Worm (Caenorhabditis elegans) whole organism, late embryonic: ENCODE measurements around the gene nspd-9.

ENCODE experiments used
- C08G9.2 ChIP-seq: sonication (generic microtip); optimal IDR thresholded peaks from 2 replicates; lab custom pipeline; 2016; ENCODE audit warnings: mild to moderate bottlenecking, missing genetic modification characterization, moderate library complexity, missing compliant biosample characterization
- C38D4.7 ChIP-seq: fragments of 200-800 bp; sonication (Bioruptor generic); optimal IDR thresholded peaks from 2 replicates; lab custom pipeline; 2018; ENCODE audit warnings: mild to moderate bottlenecking, missing genetic modification characterization, moderate library complexity, missing compliant biosample characterization
- F13H6.1 ChIP-seq: sonication (generic microtip); optimal IDR thresholded peaks from 2 replicates; lab custom pipeline; 2016; ENCODE audit warnings: missing genetic modification characterization, missing compliant biosample characterization
- K02D7.2 ChIP-seq: sonication (generic microtip); optimal IDR thresholded peaks from 2 replicates; lab custom pipeline; 2017; ENCODE audit warnings: mild to moderate bottlenecking, missing genetic modification characterization, missing compliant biosample characterization
- K09A11.1 ChIP-seq: sonication (generic microtip); optimal IDR thresholded peaks from 2 replicates; lab custom pipeline; 2017; ENCODE audit warnings: antibody characterized with exemption, mild to moderate bottlenecking, missing genetic modification characterization, missing compliant biosample characterization; ENCODE audit not compliant: insufficient read depth
- T23F11.4 ChIP-seq: fragments of 200-800 bp; sonication (Bioruptor generic); optimal IDR thresholded peaks from 2 replicates; lab custom pipeline; 2018; ENCODE audit warnings: mild to moderate bottlenecking, missing genetic modification characterization, missing compliant biosample characterization
- Y22D7AL.16 ChIP-seq: sonication (generic microtip); optimal IDR thresholded peaks from 2 replicates; lab custom pipeline; 2016; ENCODE audit warnings: missing genetic modification characterization, missing compliant biosample characterization
- ama-1 ChIP-seq: fragments of 150-350 bp; optimal IDR thresholded peaks from 2 replicates; lab custom pipeline; 2014
- ceh-19 ChIP-seq: fragments of 200-800 bp; sonication (Bioruptor generic); optimal IDR thresholded peaks from 2 replicates; lab custom pipeline; 2018; ENCODE audit warnings: mild to moderate bottlenecking, missing genetic modification characterization, missing compliant biosample characterization
- ceh-22 ChIP-seq: sonication (generic microtip); optimal IDR thresholded peaks from 2 replicates; lab custom pipeline; 2017; ENCODE audit warnings: missing biosample characterization, missing genetic modification characterization
- ceh-45 ChIP-seq: fragments of 200-800 bp; sonication (Bioruptor generic); IDR thresholded peaks from 2 replicates; pipeline ENCODE4 v1.3.6; 2022; ENCODE audit warnings: missing genetic modification reagents, missing genetic modification characterization, missing compliant biosample characterization
- ceh-48 ChIP-seq: sonication (generic microtip); optimal IDR thresholded peaks from 2 replicates; lab custom pipeline; 2016; ENCODE audit warnings: missing genetic modification characterization, inconsistent platforms, missing compliant biosample characterization
- ceh-9 ChIP-seq: sonication (generic microtip); optimal IDR thresholded peaks from 2 replicates; lab custom pipeline; 2016; ENCODE audit warnings: mild to moderate bottlenecking, missing genetic modification characterization, inconsistent platforms, missing compliant biosample characterization
- dmd-4 ChIP-seq: sonication (generic microtip); optimal IDR thresholded peaks from 2 replicates; lab custom pipeline; 2016; ENCODE audit warnings: borderline replicate concordance, missing genetic modification characterization, missing compliant biosample characterization
- elt-4 ChIP-seq: sonication (generic microtip); optimal IDR thresholded peaks from 2 replicates; lab custom pipeline; 2016; ENCODE audit warnings: missing genetic modification characterization, missing compliant biosample characterization
- gmeb-2 ChIP-seq: sonication (generic microtip); optimal IDR thresholded peaks from 2 replicates; lab custom pipeline; 2016; ENCODE audit warnings: missing genetic modification characterization, inconsistent platforms, missing compliant biosample characterization
- hlh-13 ChIP-seq: fragments of 200-800 bp; sonication (Bioruptor generic); optimal IDR thresholded peaks from 2 replicates; lab custom pipeline; 2018; ENCODE audit warnings: mild to moderate bottlenecking, missing genetic modification characterization, missing compliant biosample characterization
- hlh-15 ChIP-seq: sonication (generic microtip); optimal IDR thresholded peaks from 2 replicates; lab custom pipeline; 2016; ENCODE audit warnings: missing genetic modification characterization, missing compliant biosample characterization
- hlh-30 ChIP-seq: sonication (generic microtip); optimal IDR thresholded peaks from 2 replicates; lab custom pipeline; 2017; ENCODE audit warnings: antibody characterized with exemption, missing genetic modification characterization, missing compliant biosample characterization; ENCODE audit not compliant: insufficient read depth
- hlh-6 ChIP-seq: sonication (generic microtip); optimal IDR thresholded peaks from 2 replicates; lab custom pipeline; 2016; ENCODE audit warnings: missing genotype, missing genetic modification characterization, missing compliant biosample characterization
- lim-6 ChIP-seq: sonication (generic microtip); optimal IDR thresholded peaks from 2 replicates; lab custom pipeline; 2016; ENCODE audit warnings: missing genetic modification characterization, missing compliant biosample characterization
- mec-3 ChIP-seq: sonication (generic microtip); optimal IDR thresholded peaks from 2 replicates; lab custom pipeline; 2016; ENCODE audit warnings: borderline replicate concordance, missing genetic modification characterization, missing compliant biosample characterization
- nhr-232 ChIP-seq: sonication (generic microtip); optimal IDR thresholded peaks from 2 replicates; lab custom pipeline; 2016; ENCODE audit warnings: missing genetic modification characterization, missing compliant biosample characterization
- npax-4 ChIP-seq: sonication (generic microtip); optimal IDR thresholded peaks from 2 replicates; lab custom pipeline; 2016; ENCODE audit warnings: missing genetic modification characterization, missing compliant biosample characterization
- odd-2 ChIP-seq: sonication (generic microtip); optimal IDR thresholded peaks from 2 replicates; lab custom pipeline; 2017; ENCODE audit warnings: antibody characterized with exemption, mild to moderate bottlenecking, missing genetic modification characterization, missing compliant biosample characterization
- pat-9 ChIP-seq: fragments of 200-800 bp; sonication (Bioruptor generic); optimal IDR thresholded peaks from 2 replicates; lab custom pipeline; 2018; ENCODE audit warnings: mild to moderate bottlenecking, missing genetic modification characterization, moderate library complexity, missing compliant biosample characterization
- pha-2 ChIP-seq: sonication (generic microtip); optimal IDR thresholded peaks from 2 replicates; lab custom pipeline; 2017; ENCODE audit warnings: mild to moderate bottlenecking, missing genetic modification characterization, missing compliant biosample characterization
- pros-1 ChIP-seq: fragments of 150-350 bp; optimal IDR thresholded peaks from 2 replicates; lab custom pipeline; 2014; ENCODE audit warnings: missing biosample characterization, missing genetic modification reagents, missing genetic modification characterization
- ref-2 ChIP-seq: sonication (generic microtip); optimal IDR thresholded peaks from 2 replicates; lab custom pipeline; 2016; ENCODE audit warnings: missing genetic modification characterization, missing compliant biosample characterization
- rnt-1 ChIP-seq: sonication (generic microtip); optimal IDR thresholded peaks from 2 replicates; lab custom pipeline; 2016; ENCODE audit warnings: missing genetic modification characterization, missing compliant biosample characterization
- sox-4 ChIP-seq: sonication (generic microtip); optimal IDR thresholded peaks from 2 replicates; lab custom pipeline; 2017; ENCODE audit warnings: mild to moderate bottlenecking, missing genetic modification characterization, inconsistent platforms, missing compliant biosample characterization
- syd-9 ChIP-seq: sonication (generic microtip); optimal IDR thresholded peaks from 2 replicates; lab custom pipeline; 2016; ENCODE audit warnings: mild to moderate bottlenecking, missing genetic modification characterization, moderate library complexity, missing compliant biosample characterization
- tbx-2 ChIP-seq: sonication (generic microtip); optimal IDR thresholded peaks from 2 replicates; lab custom pipeline; 2016; ENCODE audit warnings: missing genetic modification characterization, missing compliant biosample characterization
- ztf-16 ChIP-seq: sonication (generic microtip); optimal IDR thresholded peaks from 2 replicates; lab custom pipeline; 2017; ENCODE audit warnings: missing genetic modification characterization, missing compliant biosample characterization

The nspd-9 gene

ce11 chrIII:4873395-4873794, 43.3 kb upstream of the nspd-9 start:
- TF ChIP-seq nhr-232 (tag; lab: Kevin White, UChicago), result no peak
- TF ChIP-seq T23F11.4 (GFP tag; lab: Kevin White, UChicago), result no peak
- TF ChIP-seq pros-1 (tag; lab: Kevin White, UChicago), result no peak
- TF ChIP-seq ceh-45 (GFP tag; lab: Robert Waterston, UW), result no peak
- TF ChIP-seq ceh-9 (tag; lab: Kevin White, UChicago), result no peak
- TF ChIP-seq dmd-4 (tag; lab: Kevin White, UChicago), result no peak
- no peak for TF ChIP-seq mec-3 (tag; lab: Kevin White, UChicago)
- TF ChIP-seq, all 69 proteins: peak for 0

ce11 chrIII:4870478-4870877, 40.4 kb upstream of the nspd-9 start, which contains the start of gene gipc-1:
TSS of gene gipc-1 (plus strand) at chrIII:4870778.
- TF ChIP-seq sox-4 (tag; lab: Kevin White, UChicago) (no peak), ama-1 (lab: Kevin White, UChicago) (no peak), T23F11.4 (GFP tag; lab: Kevin White, UChicago) (no peak), hlh-30 (tag; lab: Kevin White, UChicago) (no peak), hlh-6 (tag; lab: Kevin White, UChicago) (no peak), ztf-16 (tag; lab: Kevin White, UChicago) (no peak), Y22D7AL.16 (tag; lab: Kevin White, UChicago) (no peak), gmeb-2 (no peak), C08G9.2 (tag; lab: Kevin White, UChicago) (no peak)

DNA sequence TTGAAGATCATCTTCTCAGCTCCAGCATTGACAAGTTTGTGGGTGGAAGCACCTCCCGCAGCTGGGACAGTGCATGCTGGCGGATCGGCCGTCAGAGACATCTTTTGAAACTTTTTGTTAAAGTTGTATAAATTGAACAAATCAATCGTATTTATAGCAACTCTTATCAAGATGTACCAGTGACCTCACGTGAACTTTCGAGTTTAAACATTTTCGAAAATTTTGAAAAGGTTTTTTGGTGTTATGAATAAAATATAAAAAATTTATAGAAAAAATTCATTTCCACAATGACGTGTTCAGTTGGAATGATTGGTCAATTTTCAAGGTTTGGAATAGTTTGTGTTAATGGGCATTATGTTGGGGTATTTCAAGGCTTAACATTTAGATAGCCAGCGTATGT, 38.5 kb upstream of the nspd-9 start, which contains the start of the genes msd-4 and C35D10.3:
TSS of gene msd-4 (minus strand) at position 101 of the 400 bp plus-strand sequence.
TSS of gene C35D10.3 (plus strand) at position 279 of the 400 bp plus-strand sequence.
- TF ChIP-seq elt-4 (tag; lab: Kevin White, UChicago) (no peak), ceh-19 (GFP tag; lab: Kevin White, UChicago) (no peak), ceh-45 (GFP tag; lab: Robert Waterston, UW) (no peak), Y22D7AL.16 (tag; lab: Kevin White, UChicago) (no peak), pat-9 (tag; lab: Kevin White, UChicago) (no peak), sox-4 (tag; lab: Kevin White, UChicago) (no peak), ref-2 (tag; lab: Kevin White, UChicago) (no peak), F13H6.1 (tag; lab: Kevin White, UChicago) (no peak)

ce11 chrIII:4866762-4867161, 36.7 kb upstream of the nspd-9 start, which contains the start of gene C35D10.17:
TSS of gene C35D10.17 (plus strand) at chrIII:4867062.
- TF ChIP-seq hlh-15 (tag; lab: Kevin White, UChicago) (no peak), npax-4 (tag; lab: Kevin White, UChicago) (no peak), syd-9 (no peak), hlh-30 (tag; lab: Kevin White, UChicago) (no peak), odd-2 (tag; lab: Kevin White, UChicago) (no peak), K02D7.2 (no peak), pat-9 (tag; lab: Kevin White, UChicago) (no peak), K09A11.1 (tag; lab: Kevin White, UChicago) (no peak), C38D4.7 (GFP tag; lab: Kevin White, UChicago) (no peak), Y22D7AL.16 (tag; lab: Kevin White, UChicago) (no peak), hlh-13 (no peak), gmeb-2 (no peak), tbx-2 (no peak), rnt-1 (tag; lab: Kevin White, UChicago) (no peak), pha-2 (no peak), ceh-22 (no peak), lim-6 (tag; lab: Kevin White, UChicago) (no peak), ceh-48 (tag; lab: Kevin White, UChicago) (no peak)
